Fruit fly (Drosophila melanogaster) Kc167 (cell line): Measurements from ENCODE around the gene Unc-115b.

Experiments used
- Myc ChIP-seq: fragments of >200 bp; optimal IDR thresholded peaks from 2 replicates; lab custom pipeline; 2017; ENCODE audit warnings: missing external identifiers
- h ChIP-seq: fragments of >200 bp; optimal IDR thresholded peaks from 3 replicates; lab custom pipeline; 2018; ENCODE audit warnings: missing external identifiers
- insv ChIP-seq: fragments of >200 bp; optimal IDR thresholded peaks from 3 replicates; lab custom pipeline; 2018; ENCODE audit warnings: missing external identifiers
- psq ChIP-seq: fragments of >200 bp; optimal IDR thresholded peaks from 2 replicates; lab custom pipeline; 2017; ENCODE audit warnings: missing external identifiers
- ttk ChIP-seq: sonication (Bioruptor generic); optimal IDR thresholded peaks from 2 replicates; lab custom pipeline; 2017; ENCODE audit warnings: missing external identifiers

DNA sequence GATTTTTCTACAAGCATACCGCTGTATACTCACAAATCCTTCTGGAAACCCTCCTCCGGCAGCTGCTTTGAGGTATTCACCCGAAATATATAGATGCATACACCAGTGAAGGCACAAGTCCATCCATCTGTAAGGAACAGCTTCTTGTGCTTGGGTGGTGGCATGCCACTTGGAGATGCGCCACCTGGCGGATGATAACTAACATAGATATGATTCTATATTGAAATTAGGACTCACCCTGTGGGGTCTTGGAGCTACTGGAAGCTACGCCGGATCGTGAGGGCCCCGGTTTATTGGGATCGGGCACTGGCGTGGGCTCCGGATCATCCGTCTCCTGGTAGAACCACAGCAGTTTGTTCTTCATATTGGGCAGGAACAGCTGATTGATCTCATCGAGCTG, 19.4 kb downstream of the Unc-115b start:
- no peak for TF ChIP-seq Myc (lab: Kevin White, UChicago)
- TF ChIP-seq h (lab: Kevin White, UChicago) = no peak
- TF ChIP-seq psq (lab: Kevin White, UChicago) = no peak
- TF ChIP-seq ttk (lab: Kevin White, UChicago) = no peak
- TF ChIP-seq insv (lab: Kevin White, UChicago) = no peak
